Fruit fly (Drosophila melanogaster): ENCODE data around the gene CG13875.

The CG13875 gene

DNA sequence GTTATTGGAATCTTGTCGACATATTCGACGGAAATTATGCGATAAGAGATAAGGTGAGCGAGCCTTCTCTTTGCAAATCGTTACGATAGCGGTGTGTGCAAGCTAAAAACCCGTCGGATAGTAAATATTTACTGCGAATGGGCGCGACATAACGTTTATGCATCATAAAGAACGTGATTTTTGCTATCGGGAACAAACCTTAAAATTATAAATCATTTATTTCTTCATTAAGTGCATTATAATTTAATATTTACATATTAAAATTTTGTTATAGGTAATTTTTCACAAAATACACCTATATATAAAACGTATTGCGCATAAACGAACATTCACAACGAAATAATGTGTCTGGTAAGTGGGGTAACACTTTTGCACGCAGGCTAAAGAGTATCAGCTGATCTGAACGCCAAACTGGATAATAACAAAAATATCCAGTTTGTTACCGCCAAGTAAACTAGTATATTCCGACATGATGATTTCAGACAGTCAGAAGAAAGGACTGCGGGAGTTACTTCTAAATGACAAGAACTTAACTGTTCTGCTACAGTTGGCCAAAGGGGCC lies 26.1 kb downstream of the CG13875 start, which contains the start of the genes Gk1 and CG13876:
Gk1 (minus strand) TSS at position 122 of the 562 bp plus-strand sequence.
CG13876 (plus strand) TSS at position 412 of the 562 bp plus-strand sequence.
- TF ChIP-seq Eip93F (GFP tag; optimal IDR thresholded peaks at IDR 0.05) (peak; percentile 91), OdsH (GFP tag; optimal IDR thresholded peaks at IDR 0.05) (no peak), esn (GFP tag; optimal IDR thresholded peaks at IDR 0.05) (peak; percentile 93), CG3032 (tag; optimal IDR thresholded peaks at IDR 0.05) (peak; percentile 98), CG32006 (GFP tag; optimal IDR thresholded peaks at IDR 0.05) (peak; percentile 96), CG11762 (GFP tag; optimal IDR thresholded peaks at IDR 0.05; ENCODE audit: insufficient read depth) (peak; percentile 91), Sox102F (GFP tag; optimal IDR thresholded peaks at IDR 0.05) (no peak), salr (GFP tag; optimal IDR thresholded peaks at IDR 0.05) (peak in 1 of 2 experiments; percentile 89), CG34406 (GFP tag; optimal IDR thresholded peaks at IDR 0.05) (peak; percentile 97), CG8319 (GFP tag; optimal IDR thresholded peaks at IDR 0.05) (no peak), CG6163 (GFP tag; IDR thresholded peaks at IDR 0.05) (peak; percentile 97), Sox14 (GFP tag; optimal IDR thresholded peaks at IDR 0.05) (peak; percentile 90), topi (GFP tag; optimal IDR thresholded peaks at IDR 0.05) (peak; percentile 91), CG6854 (GFP tag; optimal IDR thresholded peaks at IDR 0.05) (peak; percentile 90), CG8119 (GFP tag; IDR thresholded peaks at IDR 0.05) (peak; percentile 97), Sox15 (GFP tag; optimal IDR thresholded peaks at IDR 0.05) (peak; percentile 83), pdm3 (GFP tag; optimal IDR thresholded peaks at IDR 0.05) (no peak), Hr38 (GFP tag; optimal IDR thresholded peaks at IDR 0.05) (no peak), Hr4 (GFP tag; optimal IDR thresholded peaks at IDR 0.05) (no peak), cyc (GFP tag; optimal IDR thresholded peaks at IDR 0.05) (peak; percentile 80), CG15336 (GFP tag; IDR thresholded peaks at IDR 0.05) (peak; percentile 98), achi (GFP tag; optimal IDR thresholded peaks at IDR 0.05) (peak; percentile 95), Smox (GFP tag; optimal IDR thresholded peaks at IDR 0.05) (no peak), CG6808 (GFP tag; optimal IDR thresholded peaks at IDR 0.05) (no peak), eg (GFP tag; IDR thresholded peaks at IDR 0.05) (peak; percentile 98), fd85E (GFP tag; optimal IDR thresholded peaks at IDR 0.05) (peak; percentile 42), Eip78C (GFP tag) (peak; percentile 98), CG1621 (tag; optimal IDR thresholded peaks at IDR 0.05) (peak; percentile 92), Ets21C (GFP tag; optimal IDR thresholded peaks at IDR 0.05) (no peak), CG3919 (GFP tag; optimal IDR thresholded peaks at IDR 0.05) (peak; percentile 94), lz (GFP tag; optimal IDR thresholded peaks at IDR 0.05) (peak; percentile 84), CG7368 (GFP tag; optimal IDR thresholded peaks at IDR 0.05) (no peak), Eip75B (GFP tag; optimal IDR thresholded peaks at IDR 0.05) (no peak), CG9139 (GFP tag; optimal IDR thresholded peaks at IDR 0.05) (peak; percentile 96), CG16779 (tag; optimal IDR thresholded peaks at IDR 0.05) (peak; percentile 95), Met (GFP tag; optimal IDR thresholded peaks at IDR 0.05) (no peak), net (GFP tag; optimal IDR thresholded peaks at IDR 0.05) (peak; percentile 94), spab (GFP tag; optimal IDR thresholded peaks at IDR 0.05) (peak; percentile 90), Blimp-1 (GFP tag; optimal IDR thresholded peaks at IDR 0.05) (peak; percentile 84), CG11294 (GFP tag; IDR thresholded peaks at IDR 0.05) (peak; percentile 89), fd59A (GFP tag; optimal IDR thresholded peaks at IDR 0.05) (peak; percentile 85), ss (GFP tag; optimal IDR thresholded peaks at IDR 0.05) (peak; percentile 95 to 97), CG11902 (GFP tag; optimal IDR thresholded peaks at IDR 0.05) (peak; percentile 73), Hr39 (GFP tag; optimal IDR thresholded peaks at IDR 0.05) (no peak), fkh (GFP tag; optimal IDR thresholded peaks at IDR 0.05) (peak; percentile 99), Ets96B (tag; optimal IDR thresholded peaks at IDR 0.05) (peak; percentile 98), CG4318 (GFP tag; optimal IDR thresholded peaks at IDR 0.05) (no peak), vri (GFP tag; optimal IDR thresholded peaks at IDR 0.05) (peak; percentile 92), CG8632 (GFP tag; optimal IDR thresholded peaks at IDR 0.05) (peak; percentile 96), CG6792 (GFP tag; optimal IDR thresholded peaks at IDR 0.05) (peak; percentile 92), CG10631 (GFP tag; optimal IDR thresholded peaks at IDR 0.05) (peak; percentile 96), CG31627 (GFP tag; optimal IDR thresholded peaks at IDR 0.05) (peak; percentile 75)
